Worm (Caenorhabditis elegans): Measurements from ENCODE around the gene F55C5.10.

F55C5.10 gene

ce11 chrV:12283187-12283586 is at the start of gene F55C5.10:
TSS of gene F55C5.10 (plus strand) at chrV:12283487.
- TF ChIP-seq sma-3 (GFP tag; optimal IDR thresholded peaks at IDR 0.05) (no peak), nhr-25 (tag; optimal IDR thresholded peaks at IDR 0.05) (no peak), ceh-82 (tag; optimal IDR thresholded peaks at IDR 0.05) (no peak), ama-1 (optimal IDR thresholded peaks at IDR 0.05) (no peak), nhr-11 (tag; optimal IDR thresholded peaks at IDR 0.05) (no peak), unc-39 (tag; optimal IDR thresholded peaks at IDR 0.05) (no peak), C34F6.9 (tag; optimal IDR thresholded peaks at IDR 0.05) (no peak), egl-27 (tag; optimal IDR thresholded peaks at IDR 0.05) (no peak), aly-2 (tag; optimal IDR thresholded peaks at IDR 0.05) (no peak), peb-1 (tag; optimal IDR thresholded peaks at IDR 0.05) (no peak), blmp-1 (tag; optimal IDR thresholded peaks at IDR 0.05; ENCODE audit: insufficient read depth) (no peak), lin-39 (tag; optimal IDR thresholded peaks at IDR 0.05) (no peak), nhr-129 (tag; optimal IDR thresholded peaks at IDR 0.05) (no peak), sem-4 (tag; optimal IDR thresholded peaks at IDR 0.05) (no peak), elt-1 (tag; optimal IDR thresholded peaks at IDR 0.05) (no peak), nhr-23 (tag; optimal IDR thresholded peaks at IDR 0.05) (no peak), fos-1 (tag; optimal IDR thresholded peaks at IDR 0.05) (no peak)

ce11 chrV:12234293-12235004 is 48.8 kb upstream of the F55C5.10 start, which contains the start of gene myo-3:
TSS of gene myo-3 (minus strand) at chrV:12234343.
- peak; percentile 73 for TF ChIP-seq F13H6.1 (tag; optimal IDR thresholded peaks at IDR 0.05)
- no peak for TF ChIP-seq unc-62 (GFP tag; optimal IDR thresholded peaks at IDR 0.05)
- TF ChIP-seq ceh-82 (tag; optimal IDR thresholded peaks at IDR 0.05) = no peak
- TF ChIP-seq sma-9 (GFP tag; optimal IDR thresholded peaks at IDR 0.05) = peak; percentile 1
- no peak for TF ChIP-seq sma-9 (tag; optimal IDR thresholded peaks at IDR 0.05)
- TF ChIP-seq nhr-129 (tag; optimal IDR thresholded peaks at IDR 0.05) = peak; percentile 28
- no peak for TF ChIP-seq ztf-4 (tag; optimal IDR thresholded peaks at IDR 0.05)
- TF ChIP-seq skn-1 (tag; optimal IDR thresholded peaks at IDR 0.05) = no peak

- TF ChIP-seq sma-3 (GFP tag; optimal IDR thresholded peaks at IDR 0.05) (no peak), sma-9 (GFP tag; optimal IDR thresholded peaks at IDR 0.05) (peak; percentile 57), sma-9 (tag; optimal IDR thresholded peaks at IDR 0.05) (no peak), Y55F3AM.14 (GFP tag; optimal IDR thresholded peaks at IDR 0.05) (no peak), lsy-2 (tag; optimal IDR thresholded peaks at IDR 0.05) (peak in 1 of 2 experiments; percentile 25), C34F6.9 (tag; optimal IDR thresholded peaks at IDR 0.05) (peak; percentile 32), snpc-4 (tag; optimal IDR thresholded peaks at IDR 0.05) (no peak), F13H6.1 (tag; optimal IDR thresholded peaks at IDR 0.05) (peak; percentile 28), nhr-12 (tag; optimal IDR thresholded peaks at IDR 0.05) (no peak), nhr-129 (tag; optimal IDR thresholded peaks at IDR 0.05) (peak; percentile 35), crh-2 (tag; optimal IDR thresholded peaks at IDR 0.05) (no peak)
Observed at ce11 chrV:12235502-12235901, 47.8 kb upstream of the F55C5.10 start.

- TF ChIP-seq fos-1 (tag; optimal IDR thresholded peaks at IDR 0.05) = no peak
- TF ChIP-seq elt-1 (tag; optimal IDR thresholded peaks at IDR 0.05) = no peak
- no peak for TF ChIP-seq nhr-25 (tag; optimal IDR thresholded peaks at IDR 0.05)
- no peak for TF ChIP-seq sma-3 (GFP tag; optimal IDR thresholded peaks at IDR 0.05)
- no peak for TF ChIP-seq nhr-10 (tag; optimal IDR thresholded peaks at IDR 0.05)
- TF ChIP-seq unc-39 (tag; optimal IDR thresholded peaks at IDR 0.05) = no peak
- no peak for TF ChIP-seq sma-9 (GFP tag; optimal IDR thresholded peaks at IDR 0.05)
- no peak for TF ChIP-seq sma-9 (tag; optimal IDR thresholded peaks at IDR 0.05)
- TF ChIP-seq nhr-77 (tag; optimal IDR thresholded peaks at IDR 0.05) = no peak
- TF ChIP-seq C34F6.9 (tag; optimal IDR thresholded peaks at IDR 0.05) = no peak
- TF ChIP-seq lsy-2 (tag; optimal IDR thresholded peaks at IDR 0.05) = no peak
- TF ChIP-seq elt-3 (tag; optimal IDR thresholded peaks at IDR 0.05) = no peak
Observed at ce11 chrV:12241126-12241525, 42.2 kb upstream of the F55C5.10 start, which contains the start of gene ttr-22. TSS of gene ttr-22 (plus strand) at chrV:12241426.

ce11 chrV:12244980-12245742 is 38.1 kb upstream of the F55C5.10 start, which contains the start of the genes T04H1.13, slfl-5 and rad-50:
TSS of gene T04H1.13 (minus strand) at chrV:12245030.
TSS of gene slfl-5 (minus strand) at chrV:12245044.
TSS of gene rad-50 (plus strand) at chrV:12245646.
- TF ChIP-seq sma-3 (GFP tag; optimal IDR thresholded peaks at IDR 0.05) (no peak), nhr-23 (tag; optimal IDR thresholded peaks at IDR 0.05) (no peak), nhr-6 (tag; optimal IDR thresholded peaks at IDR 0.05) (no peak), sma-9 (GFP tag; optimal IDR thresholded peaks at IDR 0.05) (peak; percentile 17), sma-9 (tag; optimal IDR thresholded peaks at IDR 0.05) (no peak), ama-1 (optimal IDR thresholded peaks at IDR 0.05) (no peak), nhr-129 (tag; optimal IDR thresholded peaks at IDR 0.05) (peak; percentile 32), egl-27 (tag; optimal IDR thresholded peaks at IDR 0.05) (no peak), peb-1 (tag; optimal IDR thresholded peaks at IDR 0.05) (no peak), blmp-1 (tag; optimal IDR thresholded peaks at IDR 0.05; ENCODE audit: insufficient read depth) (no peak), ztf-1 (GFP tag; conservative IDR thresholded peaks at IDR 0.05) (no peak), dmd-4 (tag; optimal IDR thresholded peaks at IDR 0.05) (no peak), F13H6.1 (tag; optimal IDR thresholded peaks at IDR 0.05) (peak; percentile 33), crh-2 (tag; optimal IDR thresholded peaks at IDR 0.05) (no peak)

All from whole organism, L2 larva.